Worm (Caenorhabditis elegans): ENCODE data around the gene mans-3.

The mans-3 gene

DNA sequence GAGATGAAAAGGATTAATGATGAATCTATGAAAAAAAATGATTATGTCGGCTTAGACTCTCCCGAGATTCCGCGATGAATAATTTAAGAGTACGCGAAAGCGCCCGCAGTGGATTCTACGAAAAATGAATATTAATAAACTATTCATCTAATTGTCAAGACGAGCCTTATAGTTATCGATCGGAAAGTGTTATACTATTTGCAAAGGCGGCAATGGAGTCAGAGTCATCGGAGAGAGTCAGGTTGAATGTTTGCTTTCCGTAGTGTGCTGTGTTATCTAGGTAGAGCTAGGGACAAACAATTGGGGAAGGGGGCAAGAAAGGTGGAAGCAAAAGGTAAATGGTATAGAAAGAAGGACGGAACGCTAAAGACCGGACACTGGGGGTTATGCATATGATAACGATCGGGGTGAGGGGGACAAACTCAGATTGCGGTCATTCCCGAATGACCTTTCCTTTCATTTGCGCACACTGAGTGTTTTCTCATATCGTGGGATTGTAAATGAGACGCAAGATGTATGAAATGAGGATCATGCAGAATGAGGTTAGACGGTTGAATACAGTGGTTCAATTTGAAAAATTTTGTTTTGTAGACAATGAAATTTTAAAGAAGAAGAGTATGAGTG, 42.3 kb upstream of the mans-3 start:
- TF ChIP-seq ama-1 (optimal IDR thresholded peaks at IDR 0.05) (no peak), sdc-2 (tag; optimal IDR thresholded peaks at IDR 0.05) (peak; percentile 36), elt-2 (tag; optimal IDR thresholded peaks at IDR 0.05) (peak; percentile 41), dve-1 (tag; optimal IDR thresholded peaks at IDR 0.05) (no peak), ceh-19 (GFP tag; optimal IDR thresholded peaks at IDR 0.05) (peak; percentile 7), pha-2 (tag; optimal IDR thresholded peaks at IDR 0.05) (peak; percentile 51), ceh-34 (tag; optimal IDR thresholded peaks at IDR 0.05) (peak; percentile 22), pax-1 (tag; optimal IDR thresholded peaks at IDR 0.05) (peak; percentile 38), C38D4.7 (GFP tag; optimal IDR thresholded peaks at IDR 0.05) (no peak), ceh-22 (tag; optimal IDR thresholded peaks at IDR 0.05) (no peak), ceh-31 (tag; optimal IDR thresholded peaks at IDR 0.05) (peak; percentile 11), tbx-2 (tag; optimal IDR thresholded peaks at IDR 0.05) (peak; percentile 22)

- TF ChIP-seq tbx-7 (tag; optimal IDR thresholded peaks at IDR 0.05) (no peak), sox-2 (GFP tag; IDR thresholded peaks at IDR 0.05) (no peak), unc-42 (tag; optimal IDR thresholded peaks at IDR 0.05) (peak; percentile 55)
Measured at ce11 chrX:5124288-5124687, 40.9 kb upstream of the mans-3 start.

DNA sequence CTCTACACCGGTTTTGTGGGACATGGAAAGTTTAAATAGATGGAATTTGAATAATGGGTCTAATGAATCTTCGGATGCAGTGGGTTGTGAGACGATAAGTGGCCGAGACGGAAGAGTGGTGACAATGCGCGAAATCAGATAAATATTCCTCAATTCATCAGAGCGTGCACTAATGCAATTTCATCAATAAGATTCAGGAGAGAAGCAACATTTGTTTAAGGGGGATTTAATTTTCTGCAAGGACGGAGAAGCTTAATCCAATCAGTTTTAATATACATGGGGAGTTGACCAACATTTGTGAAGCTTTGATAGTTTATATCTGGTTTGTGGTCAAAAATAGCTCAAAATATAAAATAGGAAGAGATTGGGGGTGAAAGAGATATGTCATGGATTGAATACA, 35.7 kb upstream of the mans-3 start:
- TF ChIP-seq ztf-16 (tag; optimal IDR thresholded peaks at IDR 0.05) (no peak), unc-42 (tag; optimal IDR thresholded peaks at IDR 0.05) (peak; percentile 100), ceh-14 (tag; optimal IDR thresholded peaks at IDR 0.05) (no peak), F13H6.1 (tag; optimal IDR thresholded peaks at IDR 0.05) (no peak), ceh-31 (tag; optimal IDR thresholded peaks at IDR 0.05) (peak; percentile 43), unc-55 (GFP tag; optimal IDR thresholded peaks at IDR 0.05) (no peak), ceh-45 (GFP tag; IDR thresholded peaks at IDR 0.05) (no peak), Y22D7AL.16 (tag; optimal IDR thresholded peaks at IDR 0.05) (no peak), syd-9 (tag; optimal IDR thresholded peaks at IDR 0.05) (no peak), dmd-4 (tag; optimal IDR thresholded peaks at IDR 0.05; ENCODE audit: borderline replicate concordance) (no peak), ceh-6 (GFP tag; optimal IDR thresholded peaks at IDR 0.05) (no peak)

- peak; percentile 80 for TF ChIP-seq unc-42 (tag; optimal IDR thresholded peaks at IDR 0.05)
- TF ChIP-seq ahr-1 (tag; optimal IDR thresholded peaks at IDR 0.05) = no peak
Measured at ce11 chrX:5131760-5132159, 33.4 kb upstream of the mans-3 start.

- no peak for TF ChIP-seq tbx-2 (tag; optimal IDR thresholded peaks at IDR 0.05)
Measured at ce11 chrX:5133980-5134379, 31.2 kb upstream of the mans-3 start, which contains the start of gene tbc-7. TSS of gene tbc-7 (plus strand) at chrX:5134280.

DNA sequence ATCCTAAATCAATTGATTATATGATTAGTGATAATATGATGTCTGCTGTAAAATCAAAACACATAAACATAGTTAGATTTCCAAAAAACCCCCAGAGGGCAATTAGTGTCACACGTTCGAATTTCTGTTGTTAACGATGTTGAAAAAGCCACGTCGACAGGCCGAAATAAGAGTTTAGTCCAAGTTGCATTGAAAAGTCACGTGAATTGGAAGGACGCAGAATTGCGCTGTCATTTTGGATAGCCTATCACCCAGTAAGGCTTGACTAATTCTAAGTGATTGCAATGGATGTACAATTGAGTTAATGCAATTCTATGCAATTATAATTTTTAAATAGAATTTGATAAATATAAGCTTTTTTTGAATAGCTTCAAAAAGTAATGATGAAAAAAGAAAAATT, 29.6 kb upstream of the mans-3 start:
- no peak for TF ChIP-seq dmd-4 (tag; optimal IDR thresholded peaks at IDR 0.05; ENCODE audit: borderline replicate concordance)
- no peak for TF ChIP-seq nfya-1 (tag; optimal IDR thresholded peaks at IDR 0.05)
- no peak for TF ChIP-seq lin-11 (tag; optimal IDR thresholded peaks at IDR 0.05)
- TF ChIP-seq ceh-34 (tag; optimal IDR thresholded peaks at IDR 0.05) = no peak
- no peak for TF ChIP-seq sdc-2 (tag; optimal IDR thresholded peaks at IDR 0.05)
- TF ChIP-seq syd-9 (tag; optimal IDR thresholded peaks at IDR 0.05) = no peak
- TF ChIP-seq ama-1 (optimal IDR thresholded peaks at IDR 0.05) = no peak
- TF ChIP-seq eyg-1 (tag; optimal IDR thresholded peaks at IDR 0.05) = no peak

DNA sequence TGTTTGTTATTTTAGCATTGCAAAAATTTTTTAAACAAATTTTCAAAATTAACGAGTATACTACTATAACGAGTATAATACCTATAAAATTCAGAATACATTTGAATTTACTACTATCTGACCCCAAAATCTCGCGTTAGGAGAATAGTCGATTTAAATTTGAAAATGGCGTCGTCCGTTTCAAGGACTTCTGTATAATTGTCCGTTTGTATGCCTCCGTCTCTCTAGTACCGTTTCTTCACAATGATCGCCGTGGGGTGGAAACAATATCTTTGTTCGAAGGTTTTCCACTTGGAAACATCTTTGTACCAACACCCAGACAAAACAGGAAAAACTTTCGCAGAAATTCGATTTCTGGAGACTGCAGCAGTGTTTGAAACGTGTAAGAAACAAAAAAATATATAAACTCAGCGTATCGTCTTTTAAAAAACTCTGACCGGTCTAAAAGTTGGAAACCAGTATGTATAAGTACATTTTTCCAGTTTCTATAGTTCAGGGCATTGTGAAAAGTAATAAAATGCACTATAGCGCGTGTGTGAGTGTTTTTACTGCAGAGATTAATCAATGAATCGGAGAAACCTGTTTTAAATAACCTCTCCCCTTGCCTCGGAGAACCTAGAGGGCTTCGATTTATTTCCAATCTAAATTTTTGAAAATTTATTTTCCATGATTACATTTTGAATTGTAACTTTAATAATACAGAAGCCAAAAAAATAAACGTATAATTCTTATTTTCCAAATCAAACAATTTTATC, 27.3 kb upstream of the mans-3 start:
- TF ChIP-seq hlh-15 (tag; optimal IDR thresholded peaks at IDR 0.05) (no peak), mec-3 (tag; optimal IDR thresholded peaks at IDR 0.05; ENCODE audit: borderline replicate concordance) (no peak), hlh-13 (GFP tag; optimal IDR thresholded peaks at IDR 0.05) (no peak), elt-4 (tag; optimal IDR thresholded peaks at IDR 0.05) (no peak), dmd-4 (tag; optimal IDR thresholded peaks at IDR 0.05; ENCODE audit: borderline replicate concordance) (no peak), ceh-34 (tag; optimal IDR thresholded peaks at IDR 0.05) (no peak), ttx-3 (tag; optimal IDR thresholded peaks at IDR 0.05) (no peak), nhr-11 (tag; optimal IDR thresholded peaks at IDR 0.05) (no peak), Y22D7AL.16 (tag; optimal IDR thresholded peaks at IDR 0.05) (no peak), F13H6.1 (tag; optimal IDR thresholded peaks at IDR 0.05) (no peak), hlh-8 (tag; optimal IDR thresholded peaks at IDR 0.05) (no peak), nhr-232 (tag; optimal IDR thresholded peaks at IDR 0.05) (no peak), ama-1 (optimal IDR thresholded peaks at IDR 0.05) (no peak), zip-5 (tag; optimal IDR thresholded peaks at IDR 0.05) (no peak), ceh-6 (GFP tag; optimal IDR thresholded peaks at IDR 0.05) (no peak), ceh-9 (tag; optimal IDR thresholded peaks at IDR 0.05) (no peak)

Data from whole organism, late embryonic.